Worm (Caenorhabditis elegans) whole organism, mixed stage, embryonic: ENCODE results near the gene Y40A1A.3.

Experiments used
- M03D4.4 ChIP-seq: sonication (generic microtip); optimal IDR thresholded peaks from 2 replicates; lab custom pipeline; 2017; ENCODE audit warnings: mild to moderate bottlenecking, missing genetic modification characterization, missing compliant biosample characterization
- bed-3 ChIP-seq: fragments of 200-800 bp; sonication (Bioruptor generic); optimal IDR thresholded peaks from 3 replicates; lab custom pipeline; 2018; ENCODE audit warnings: mild to moderate bottlenecking, missing genetic modification characterization, moderate library complexity, missing compliant biosample characterization
- blmp-1 ChIP-seq: fragments of 150-350 bp; optimal IDR thresholded peaks from 2 replicates; lab custom pipeline; 2014; ENCODE audit warnings: missing biosample characterization, missing genetic modification characterization
- ceh-39 ChIP-seq: fragments of 150-350 bp; optimal IDR thresholded peaks from 2 replicates; lab custom pipeline; 2014; ENCODE audit warnings: missing biosample characterization, missing genetic modification characterization
- ceh-43 ChIP-seq: fragments of 200-800 bp; sonication (Bioruptor generic); optimal IDR thresholded peaks from 2 replicates; lab custom pipeline; 2018; ENCODE audit warnings: mild to moderate bottlenecking, missing genetic modification characterization, moderate library complexity, missing compliant biosample characterization
- ceh-83 ChIP-seq: fragments of 200-800 bp; sonication (Bioruptor generic); optimal IDR thresholded peaks from 2 replicates; lab custom pipeline; 2018; ENCODE audit warnings: mild to moderate bottlenecking, missing genetic modification characterization, missing compliant biosample characterization
- ces-1 ChIP-seq: fragments of 150-350 bp; optimal IDR thresholded peaks from 2 replicates; lab custom pipeline; 2014; ENCODE audit warnings: missing biosample characterization, missing genetic modification reagents, missing genetic modification characterization
- cnd-1 ChIP-seq: fragments of 200-800 bp; sonication (Bioruptor generic); optimal IDR thresholded peaks from 2 replicates; lab custom pipeline; 2018; ENCODE audit warnings: mild to moderate bottlenecking, missing genetic modification characterization, missing compliant biosample characterization
- drap-1 ChIP-seq: fragments of 200-800 bp; sonication (Bioruptor generic); optimal IDR thresholded peaks from 3 replicates; lab custom pipeline; 2018; ENCODE audit warnings: mild to moderate bottlenecking, missing genetic modification characterization, missing compliant biosample characterization
- elt-1 ChIP-seq: sonication (generic microtip); optimal IDR thresholded peaks from 2 replicates; lab custom pipeline; 2017; ENCODE audit warnings: missing genetic modification characterization, mild to moderate bottlenecking, missing compliant biosample characterization, antibody characterized with exemption, moderate library complexity, borderline replicate concordance; ENCODE audit not compliant: insufficient read depth
- elt-3 ChIP-seq: fragments of 150-350 bp; optimal IDR thresholded peaks from 2 replicates; lab custom pipeline; 2014; ENCODE audit warnings: missing biosample characterization, missing genetic modification characterization
- flh-1 ChIP-seq: fragments of 200-800 bp; sonication (Bioruptor generic); optimal IDR thresholded peaks from 2 replicates; lab custom pipeline; 2018; ENCODE audit warnings: mild to moderate bottlenecking, missing genetic modification characterization, moderate library complexity, missing compliant biosample characterization
- ham-2 ChIP-seq: fragments of 200-800 bp; sonication (Bioruptor generic); optimal IDR thresholded peaks from 2 replicates; lab custom pipeline; 2018; ENCODE audit warnings: mild to moderate bottlenecking, missing genetic modification characterization, missing compliant biosample characterization
- hlh-1 ChIP-seq: fragments of 150-350 bp; optimal IDR thresholded peaks from 2 replicates; lab custom pipeline; 2014; ENCODE audit warnings: missing biosample characterization, missing genetic modification reagents, missing genetic modification characterization
- lin-13 ChIP-seq: fragments of 150-350 bp; optimal IDR thresholded peaks from 2 replicates; lab custom pipeline; 2014; ENCODE audit warnings: missing biosample characterization, missing genetic modification characterization
- lin-32 ChIP-seq: fragments of 200-800 bp; sonication (Bioruptor generic); optimal IDR thresholded peaks from 2 replicates; lab custom pipeline; 2018; ENCODE audit warnings: mild to moderate bottlenecking, missing genetic modification characterization, missing compliant biosample characterization
- lsy-2 ChIP-seq: fragments of 150-350 bp; optimal IDR thresholded peaks from 2 replicates; lab custom pipeline; 2014; ENCODE audit warnings: missing biosample characterization, missing genetic modification characterization
- mab-5 ChIP-seq: fragments of 150-350 bp; optimal IDR thresholded peaks from 2 replicates; lab custom pipeline; 2014; ENCODE audit warnings: missing biosample characterization, missing genetic modification characterization
- mep-1 ChIP-seq: fragments of 150-350 bp; optimal IDR thresholded peaks from 2 replicates; lab custom pipeline; 2017; ENCODE audit warnings: missing biosample characterization, missing genetic modification reagents, missing genetic modification characterization, inconsistent platforms
- mls-2 ChIP-seq: sonication (generic microtip); optimal IDR thresholded peaks from 2 replicates; lab custom pipeline; 2016; ENCODE audit warnings: mild to moderate bottlenecking, missing genetic modification characterization, moderate library complexity, missing compliant biosample characterization
- nhr-12 ChIP-seq: fragments of 150-350 bp; optimal IDR thresholded peaks from 2 replicates; lab custom pipeline; 2014; ENCODE audit warnings: missing biosample characterization, missing genetic modification characterization
- nhr-2 ChIP-seq: fragments of 150-350 bp; optimal IDR thresholded peaks from 2 replicates; lab custom pipeline; 2014; ENCODE audit warnings: missing biosample characterization, missing genetic modification characterization
- nhr-237 ChIP-seq: fragments of 150-350 bp; optimal IDR thresholded peaks from 2 replicates; lab custom pipeline; 2014; ENCODE audit warnings: missing biosample characterization, missing genetic modification characterization
- nhr-28 ChIP-seq: fragments of 150-350 bp; optimal IDR thresholded peaks from 2 replicates; lab custom pipeline; 2014; ENCODE audit warnings: missing biosample characterization, missing genetic modification characterization
- nhr-76 ChIP-seq: sonication (generic microtip); optimal IDR thresholded peaks from 2 replicates; lab custom pipeline; 2017; ENCODE audit warnings: missing biosample characterization, missing genetic modification characterization
- pha-4 ChIP-seq: fragments of 150-350 bp; optimal IDR thresholded peaks from 2 replicates; lab custom pipeline; 2018; ENCODE audit warnings: missing biosample characterization, missing genetic modification reagents, missing genetic modification characterization
- sem-2 ChIP-seq: fragments of 200-800 bp; sonication (Bioruptor generic); optimal IDR thresholded peaks from 2 replicates; lab custom pipeline; 2018; ENCODE audit warnings: mild to moderate bottlenecking, missing genetic modification characterization, missing compliant biosample characterization
- snpc-4 ChIP-seq: fragments of 150-350 bp; optimal IDR thresholded peaks from 2 replicates; lab custom pipeline; 2014; ENCODE audit warnings: missing biosample characterization, missing genetic modification characterization
- sptf-1 ChIP-seq: sonication (generic microtip); optimal IDR thresholded peaks from 2 replicates; lab custom pipeline; 2017; ENCODE audit warnings: mild to moderate bottlenecking, missing genetic modification characterization, moderate library complexity, missing compliant biosample characterization
- tbx-8 ChIP-seq: fragments of 200-800 bp; sonication (Bioruptor generic); optimal IDR thresholded peaks from 2 replicates; lab custom pipeline; 2018; ENCODE audit warnings: mild to moderate bottlenecking, missing genetic modification characterization, moderate library complexity, missing compliant biosample characterization
- unc-120 ChIP-seq: sonication (generic microtip); optimal IDR thresholded peaks from 2 replicates; lab custom pipeline; 2017; ENCODE audit warnings: missing genetic modification characterization, missing compliant biosample characterization; ENCODE audit not compliant: poor library complexity, severe bottlenecking
- unc-39 ChIP-seq: fragments of 150-350 bp; optimal IDR thresholded peaks from 2 replicates; lab custom pipeline; 2014; ENCODE audit warnings: missing biosample characterization, missing genetic modification characterization
- zip-8 ChIP-seq: fragments of 150-350 bp; optimal IDR thresholded peaks from 2 replicates; lab custom pipeline; 2014; ENCODE audit warnings: missing biosample characterization, missing genetic modification characterization
- ztf-11 ChIP-seq: fragments of 150-350 bp; optimal IDR thresholded peaks from 2 replicates; lab custom pipeline; 2014; ENCODE audit warnings: missing biosample characterization, missing genetic modification characterization

Y40A1A.3 gene

DNA sequence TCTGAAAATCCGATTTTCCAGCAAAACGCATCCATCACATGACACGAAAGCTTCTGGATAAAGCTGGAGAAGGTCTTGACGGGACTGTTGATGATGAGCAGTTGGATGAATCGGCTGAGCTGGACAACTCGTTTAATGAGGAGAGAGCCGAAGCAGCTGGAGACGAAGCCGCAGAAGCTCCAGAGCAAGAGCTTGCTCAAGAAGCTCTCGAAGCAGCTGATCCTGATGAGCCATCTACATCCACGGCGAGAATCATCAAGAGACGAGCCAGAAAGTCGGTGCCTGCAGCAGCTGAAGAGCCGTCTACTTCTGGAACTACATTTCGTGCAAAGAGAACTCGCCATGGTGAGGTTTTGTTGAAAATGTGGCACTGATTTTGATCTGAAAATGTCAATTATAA, 33.4 kb downstream of the Y40A1A.3 start:
- no peak for TF ChIP-seq tbx-8 (GFP tag; lab: Kevin White, UChicago)
- TF ChIP-seq ham-2 = no peak
- no peak for TF ChIP-seq ztf-11
- TF ChIP-seq zip-8 (tag; lab: Kevin White, UChicago) = no peak
- no peak for TF ChIP-seq elt-1

DNA sequence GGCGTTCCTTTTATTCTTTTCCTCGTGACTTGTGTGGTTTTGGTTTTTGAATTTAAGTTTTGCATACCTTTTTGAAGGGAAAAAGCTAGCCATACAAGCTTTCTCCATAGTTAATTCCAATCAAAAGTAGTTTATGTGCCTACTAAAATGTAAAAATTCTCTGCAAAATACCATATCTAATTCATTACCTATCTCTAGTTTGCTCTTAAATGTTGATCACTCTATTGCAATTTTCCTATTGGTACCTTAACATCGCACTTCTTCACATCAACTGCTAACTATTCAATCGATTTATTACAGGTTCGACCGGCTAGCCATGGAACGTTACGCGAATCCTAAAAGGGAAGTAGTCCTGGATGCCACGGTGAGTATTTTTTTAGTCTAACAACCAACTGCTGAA, 35.6 kb downstream of the Y40A1A.3 start, which contains the start of gene F52D2.7:
F52D2.7 (plus strand) TSS at position 301 of the 400 bp plus-strand sequence.
- no peak for TF ChIP-seq sem-2 (GFP tag; lab: Kevin White, UChicago)
- no peak for TF ChIP-seq elt-3 (tag; lab: Kevin White, UChicago)
- no peak for TF ChIP-seq pha-4 (tag; lab: Kevin White, UChicago)
- TF ChIP-seq lsy-2 (tag; lab: Kevin White, UChicago) = no peak
- no peak for TF ChIP-seq nhr-28
- no peak for TF ChIP-seq ceh-83 (GFP tag; lab: Kevin White, UChicago)
- no peak for TF ChIP-seq cnd-1 (tag; lab: Kevin White, UChicago)
- TF ChIP-seq drap-1 (GFP tag; lab: Kevin White, UChicago) = no peak
- no peak for TF ChIP-seq mab-5 (tag; lab: Kevin White, UChicago)
- TF ChIP-seq unc-120 (tag; lab: Kevin White, UChicago) = no peak
- no peak for TF ChIP-seq elt-1
- TF ChIP-seq, all 35 proteins: peak for 0

DNA sequence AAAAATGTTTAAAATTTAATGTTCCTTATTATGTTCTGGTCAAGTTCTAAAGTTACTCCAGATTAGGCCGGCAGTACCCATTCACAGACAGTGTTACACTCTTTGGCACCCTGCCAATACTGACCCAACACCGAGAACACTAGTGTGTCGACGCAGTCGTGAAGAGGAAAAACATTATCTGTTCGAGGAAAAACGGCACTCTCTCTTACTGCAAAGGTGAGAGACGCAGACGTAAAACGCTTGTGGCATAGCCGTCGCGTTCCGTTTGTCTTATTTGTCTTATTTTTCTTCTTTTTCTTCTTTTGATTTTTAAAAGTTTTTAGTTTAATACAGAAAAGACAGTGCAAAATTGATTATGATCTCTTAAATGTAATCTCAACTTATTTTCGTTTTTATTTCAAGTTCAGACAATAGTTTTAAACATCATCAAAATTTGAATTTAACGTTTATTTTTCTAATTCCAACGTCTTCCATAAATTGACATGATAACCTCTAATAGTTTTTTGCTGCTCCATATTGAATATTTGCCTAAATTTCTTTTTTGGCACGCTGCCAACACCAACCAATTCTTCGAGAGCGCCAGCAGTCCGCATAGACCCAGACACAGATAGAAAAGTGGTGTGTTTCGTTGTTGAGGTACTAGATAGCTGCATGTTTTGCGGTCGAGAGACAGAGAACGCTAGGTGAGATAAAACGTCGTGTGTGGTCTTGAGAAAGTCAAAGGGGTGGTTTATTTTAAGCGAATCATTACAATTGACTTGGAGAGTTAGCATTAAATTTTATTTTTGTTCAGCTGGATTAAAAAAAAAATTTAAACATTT, 36.7 kb downstream of the Y40A1A.3 start:
- TF ChIP-seq flh-1 (no peak), nhr-237 (peak; percentile 19), nhr-12 (tag; lab: Kevin White, UChicago) (no peak), sem-2 (GFP tag; lab: Kevin White, UChicago) (no peak), zip-8 (tag; lab: Kevin White, UChicago) (no peak), bed-3 (GFP tag; lab: Kevin White, UChicago) (no peak), mls-2 (tag; lab: Kevin White, UChicago) (no peak), nhr-2 (peak; percentile 20), drap-1 (GFP tag; lab: Kevin White, UChicago) (no peak), ceh-83 (GFP tag; lab: Kevin White, UChicago) (no peak), hlh-1 (peak; percentile 35), snpc-4 (tag; lab: Kevin White, UChicago) (no peak), elt-1 (no peak), ces-1 (GFP tag; lab: Kevin White, UChicago) (no peak), ceh-39 (tag; lab: Kevin White, UChicago) (no peak), nhr-28 (no peak), elt-3 (tag; lab: Kevin White, UChicago) (no peak), lin-32 (no peak), ceh-43 (GFP tag; lab: Kevin White, UChicago) (no peak), M03D4.4 (tag; lab: Kevin White, UChicago) (no peak), ztf-11 (no peak), pha-4 (tag; lab: Kevin White, UChicago) (no peak), mab-5 (tag; lab: Kevin White, UChicago) (no peak), sptf-1 (tag; lab: Kevin White, UChicago) (no peak), ham-2 (peak; percentile 66), unc-39 (tag; lab: Kevin White, UChicago) (no peak), mep-1 (no peak), blmp-1 (no peak), lin-13 (peak; percentile 16), nhr-76 (no peak)

DNA sequence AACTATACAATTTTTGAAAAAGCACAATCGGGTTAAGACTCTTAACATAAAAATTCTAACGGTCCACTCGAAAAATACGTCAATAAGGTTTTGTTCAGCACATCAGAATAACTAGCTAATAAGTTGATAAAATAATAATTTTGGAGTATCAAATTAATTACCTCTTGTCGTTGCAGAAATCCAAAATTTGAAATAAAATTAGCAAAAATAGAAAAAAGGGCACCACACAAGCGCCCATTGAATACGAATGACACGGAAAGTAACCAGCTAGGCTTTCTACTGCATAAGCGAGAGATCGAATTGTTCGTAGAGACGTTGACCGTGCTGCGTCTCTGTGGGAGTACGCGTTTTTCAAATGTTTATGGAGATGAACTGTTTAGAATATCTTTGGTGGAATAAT, 38.8 kb downstream of the Y40A1A.3 start:
- TF ChIP-seq lin-13 (no peak), snpc-4 (tag; lab: Kevin White, UChicago) (no peak), flh-1 (no peak), mep-1 (no peak), pha-4 (tag; lab: Kevin White, UChicago) (no peak), ceh-83 (GFP tag; lab: Kevin White, UChicago) (no peak), cnd-1 (tag; lab: Kevin White, UChicago) (no peak), blmp-1 (no peak), lsy-2 (tag; lab: Kevin White, UChicago) (no peak)
- TF ChIP-seq, all 35 proteins: peak for 0
